Worm (Caenorhabditis elegans) whole organism, L4 larva: ENCODE measurements around the gene F43G6.10.

ENCODE experiments used
- ceh-82 ChIP-seq: sonication (generic microtip); optimal IDR thresholded peaks from 2 replicates; lab custom pipeline; 2017; ENCODE audit warnings: missing biosample characterization, missing genetic modification characterization
- fkh-10 ChIP-seq: fragments of 150-350 bp; optimal IDR thresholded peaks from 2 replicates; lab custom pipeline; 2014; ENCODE audit warnings: missing biosample characterization, missing genetic modification reagents, missing genetic modification characterization

- TF ChIP-seq ceh-82 (no peak), fkh-10 (GFP tag; lab: Kevin White, UChicago) (no peak)
Observed at ce11 chrII:11842766-11843165, 33.6 kb downstream of the F43G6.10 start.
